Worm (Caenorhabditis elegans) whole organism, L4 larva: ENCODE results near the gene C03B1.10.
A peak's percentile ranks its signal among the peaks of the same experiment; 100 is the strongest.

Source experiments
- T26A8.4 ChIP-seq: fragments of 200-800 bp; sonication (Bioruptor generic); IDR thresholded peaks from 2 replicates; pipeline ENCODE4 v1.3.6; 2022; ENCODE audit warnings: missing genetic modification characterization, missing compliant biosample characterization
- Y48G9A.11 ChIP-seq: fragments of 200-800 bp; sonication (Bioruptor generic); IDR thresholded peaks from 2 replicates; pipeline ENCODE4 v1.3.6; 2022; ENCODE audit warnings: missing genetic modification reagents, missing genetic modification characterization, missing compliant biosample characterization
- Y5F2A.4 ChIP-seq: fragments of 200-800 bp; sonication (Bioruptor generic); optimal IDR thresholded peaks from 2 replicates; lab custom pipeline; 2018; ENCODE audit warnings: mild to moderate bottlenecking, missing genetic modification characterization, missing compliant biosample characterization
- ZK337.2 ChIP-seq: fragments of 200-800 bp; sonication (Bioruptor generic); IDR thresholded peaks from 2 replicates; pipeline ENCODE4 v1.3.6; 2022; ENCODE audit warnings: missing genetic modification reagents, missing genetic modification characterization, missing compliant biosample characterization
- ZK546.5 ChIP-seq, 2 experiments: sonication (generic microtip); optimal IDR thresholded peaks; 2 replicates each; lab custom pipeline; 2017; ENCODE audit warnings: missing biosample characterization in 2 of 2, missing genetic modification characterization in 2 of 2
- aha-1 ChIP-seq: fragments of 150-350 bp; peaks from one replicate; lab custom pipeline; 2014; ENCODE audit warnings: missing biosample characterization, missing genetic modification characterization
- ceh-32 ChIP-seq: sonication (generic microtip); optimal IDR thresholded peaks from 2 replicates; lab custom pipeline; 2016; ENCODE audit warnings: mild to moderate bottlenecking, missing genetic modification characterization, missing compliant biosample characterization; ENCODE audit not compliant: poor library complexity
- ceh-82 ChIP-seq: sonication (generic microtip); optimal IDR thresholded peaks from 2 replicates; lab custom pipeline; 2017; ENCODE audit warnings: missing biosample characterization, missing genetic modification characterization
- daf-16 ChIP-seq, 3 experiments: sonication (generic microtip); optimal IDR thresholded peaks; 2 replicates each; lab custom pipeline; 2016 to 2017; ENCODE audit warnings: missing genetic modification characterization in 3 of 3, missing genetic modification reagents in 3 of 3, mild to moderate bottlenecking in 2 of 3, missing compliant biosample characterization in 2 of 3, missing biosample characterization in 1 of 3, moderate library complexity in 1 of 3
- daf-8 ChIP-seq: fragments of 200-800 bp; sonication (Bioruptor generic); IDR thresholded peaks from 2 replicates; pipeline ENCODE4 v1.3.6; 2022; ENCODE audit warnings: missing genetic modification characterization, missing compliant biosample characterization
- dve-1 ChIP-seq: sonication (generic microtip); optimal IDR thresholded peaks from 2 replicates; lab custom pipeline; 2017; ENCODE audit warnings: antibody characterized with exemption, mild to moderate bottlenecking, missing genetic modification characterization, missing compliant biosample characterization; ENCODE audit not compliant: insufficient read depth
- egl-43 ChIP-seq: fragments of 200-800 bp; sonication (Bioruptor generic); IDR thresholded peaks from 2 replicates; pipeline ENCODE4 v1.3.6; 2022; ENCODE audit warnings: missing genetic modification reagents, missing genetic modification characterization, missing compliant biosample characterization
- hlh-11 ChIP-seq: fragments of 200-800 bp; sonication (Bioruptor generic); optimal IDR thresholded peaks from 2 replicates; lab custom pipeline; 2018; ENCODE audit warnings: mild to moderate bottlenecking, missing genetic modification characterization, missing compliant biosample characterization
- hlh-30 ChIP-seq: sonication (generic microtip); optimal IDR thresholded peaks from 2 replicates; lab custom pipeline; 2017; ENCODE audit warnings: antibody characterized with exemption, mild to moderate bottlenecking, missing genetic modification characterization, missing compliant biosample characterization; ENCODE audit not compliant: insufficient read depth
- lim-7 ChIP-seq: fragments of 200-800 bp; sonication (Bioruptor generic); IDR thresholded peaks from 2 replicates; pipeline ENCODE4 v1.3.6; 2022; ENCODE audit warnings: missing genetic modification characterization, missing compliant biosample characterization
- lin-15B ChIP-seq: fragments of 150-350 bp; sonication (generic microtip); optimal IDR thresholded peaks from 3 replicates; lab custom pipeline; 2014; ENCODE audit warnings: missing biosample characterization, missing genetic modification characterization
- lin-39 ChIP-seq: fragments of 150-350 bp; optimal IDR thresholded peaks from 2 replicates; lab custom pipeline; 2014; ENCODE audit warnings: missing biosample characterization, missing genetic modification reagents, missing genetic modification characterization
- lsy-2 ChIP-seq, 2 experiments: fragments of 150-350 bp in 1 of 2; sonication (generic microtip) in 1 of 2; optimal IDR thresholded peaks; 2 replicates each; lab custom pipeline; 2014 to 2017; ENCODE audit warnings: missing biosample characterization in 2 of 2, missing genetic modification characterization in 2 of 2
- nhr-28 ChIP-seq: fragments of 150-350 bp; optimal IDR thresholded peaks from 2 replicates; lab custom pipeline; 2014; ENCODE audit warnings: missing biosample characterization, missing genetic modification characterization
- nhr-48 ChIP-seq: sonication (generic microtip); optimal IDR thresholded peaks from 2 replicates; lab custom pipeline; 2016; ENCODE audit warnings: mild to moderate bottlenecking, missing genetic modification characterization, missing compliant biosample characterization
- nhr-76 ChIP-seq: fragments of 150-350 bp; optimal IDR thresholded peaks from 2 replicates; lab custom pipeline; 2014; ENCODE audit warnings: missing biosample characterization, missing genetic modification characterization
- nhr-77 ChIP-seq: fragments of 150-350 bp; optimal IDR thresholded peaks from 2 replicates; lab custom pipeline; 2014; ENCODE audit warnings: missing biosample characterization, missing genetic modification characterization
- set-16 ChIP-seq: fragments of 200-800 bp; sonication (Bioruptor generic); IDR thresholded peaks from 2 replicates; pipeline ENCODE4 v1.3.6; 2022; ENCODE audit warnings: missing genetic modification reagents, missing genetic modification characterization, missing compliant biosample characterization
- snpc-1.2 ChIP-seq: fragments of 200-800 bp; sonication (Bioruptor generic); IDR thresholded peaks from 2 replicates; pipeline ENCODE4 v1.3.6; 2022; ENCODE audit warnings: missing genetic modification reagents, missing genetic modification characterization, missing compliant biosample characterization
- spr-3 ChIP-seq: fragments of 200-800 bp; sonication (Bioruptor generic); optimal IDR thresholded peaks from 2 replicates; lab custom pipeline; 2018; ENCODE audit warnings: mild to moderate bottlenecking, missing genetic modification characterization, missing compliant biosample characterization
- unc-39 ChIP-seq: sonication (generic microtip); optimal IDR thresholded peaks from 2 replicates; lab custom pipeline; 2017; ENCODE audit warnings: missing biosample characterization, missing genetic modification characterization
- vab-7 ChIP-seq: fragments of 200-800 bp; sonication (Bioruptor generic); IDR thresholded peaks from 2 replicates; pipeline ENCODE4 v1.3.6; 2022; ENCODE audit warnings: missing genetic modification reagents, missing genetic modification characterization, missing compliant biosample characterization
- zfp-2 ChIP-seq: sonication (generic microtip); optimal IDR thresholded peaks from 2 replicates; lab custom pipeline; 2016; ENCODE audit warnings: mild to moderate bottlenecking, missing genetic modification characterization, missing compliant biosample characterization
- zip-2 ChIP-seq: fragments of 150-350 bp; optimal IDR thresholded peaks from 2 replicates; lab custom pipeline; 2014; ENCODE audit warnings: missing biosample characterization, missing genetic modification characterization

Gene C03B1.10

DNA sequence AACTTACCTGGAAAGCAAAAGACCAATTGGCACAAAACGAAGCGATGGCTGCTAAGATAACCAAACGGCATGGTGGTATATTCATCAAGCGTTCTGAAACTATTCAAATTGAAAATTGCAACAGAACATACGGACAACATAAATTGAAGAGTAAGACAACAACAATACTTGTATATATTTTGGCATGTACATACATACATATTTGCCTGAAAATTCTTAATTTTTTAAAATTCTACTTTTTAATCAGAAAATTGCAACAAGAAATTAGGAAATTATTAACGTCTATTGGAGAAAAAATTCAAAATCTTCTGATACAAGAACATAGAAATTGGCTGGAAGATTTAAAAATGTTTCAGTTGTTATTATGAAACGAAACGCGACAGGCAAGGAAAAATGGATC, 19.7 kb downstream of the C03B1.10 start, which contains the start of gene C03B1.13:
TSS of gene C03B1.13 (minus strand) at position 101 of the 400 bp plus-strand sequence.
- TF ChIP-seq lsy-2 (tag; optimal IDR thresholded peaks at IDR 0.05; lab: Kevin White, UChicago) (no peak), hlh-30 (tag; lab: Kevin White, UChicago) (no peak), ZK337.2 (GFP tag; lab: Robert Waterston, UW) (no peak), nhr-48 (tag; lab: Kevin White, UChicago) (no peak), vab-7 (GFP tag; lab: Robert Waterston, UW) (no peak)

DNA sequence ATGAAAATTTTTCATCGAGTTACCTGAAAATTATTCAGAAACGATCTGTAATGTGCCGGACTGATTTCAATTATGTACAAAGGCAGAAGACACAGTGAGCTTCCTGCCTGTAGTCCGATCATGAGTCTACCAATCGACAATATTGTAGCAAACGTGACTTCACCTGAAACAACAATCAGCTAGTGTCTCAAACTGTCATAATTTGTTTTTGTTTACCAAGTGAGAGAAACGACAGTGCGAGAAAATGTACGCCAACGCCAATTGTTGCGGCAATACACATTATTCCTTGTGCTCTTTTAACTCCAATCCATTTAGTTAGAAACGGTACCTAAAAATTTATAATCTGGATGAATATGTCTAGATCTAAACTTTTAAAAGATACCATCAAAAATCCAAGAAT, 20.3 kb downstream of the C03B1.10 start:
- TF ChIP-seq Y5F2A.4 (GFP tag; lab: Kevin White, UChicago) (no peak), nhr-28 (tag; lab: Kevin White, UChicago) (peak; percentile 3), zfp-2 (no peak), daf-16 (GFP tag; optimal IDR thresholded peaks at IDR 0.05; lab: Kevin White, UChicago) (no peak), daf-16 (tag; optimal IDR thresholded peaks at IDR 0.05; lab: Kevin White, UChicago) (peak; percentile 67), hlh-11 (tag; lab: Kevin White, UChicago) (peak; percentile 4), nhr-77 (peak; percentile 53)

- no peak for TF ChIP-seq nhr-76 (tag; lab: Kevin White, UChicago)
- peak; percentile 85 for TF ChIP-seq set-16 (GFP tag; lab: Robert Waterston, UW)
Measured at ce11 chrX:6334602-6335001, 23.1 kb downstream of the C03B1.10 start.

DNA sequence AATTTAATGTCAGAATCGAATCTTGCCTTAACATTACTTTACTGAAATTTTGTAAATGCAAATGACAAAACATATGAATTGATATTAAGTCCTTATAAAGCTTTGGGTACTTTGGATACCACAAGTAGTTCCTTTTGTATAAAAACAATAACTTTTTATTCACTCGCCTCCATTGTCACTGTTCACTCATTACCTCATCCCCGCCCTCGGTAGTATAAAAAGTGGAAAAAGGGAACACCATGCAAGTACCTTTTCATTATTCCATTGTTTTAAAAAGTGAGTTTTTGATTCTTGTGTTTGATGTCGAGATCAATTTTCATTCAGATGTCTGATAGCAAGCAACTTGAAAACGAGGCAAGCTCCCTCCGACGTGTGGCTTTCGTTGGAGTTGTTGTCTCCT, 23.7 kb downstream of the C03B1.10 start, which contains the start of gene col-171:
TSS of gene col-171 (plus strand) at position 301 of the 400 bp plus-strand sequence.
- TF ChIP-seq T26A8.4 (GFP tag; lab: Robert Waterston, UW): no peak
- TF ChIP-seq ceh-82 (tag; lab: Kevin White, UChicago): no peak
- no peak for TF ChIP-seq spr-3 (GFP tag; lab: Kevin White, UChicago)
- no peak for TF ChIP-seq ZK546.5 (tag; optimal IDR thresholded peaks at IDR 0.05; lab: Kevin White, UChicago)
- TF ChIP-seq lin-39 (tag; lab: Kevin White, UChicago): no peak
- TF ChIP-seq snpc-1.2 (GFP tag; lab: Robert Waterston, UW): no peak
- TF ChIP-seq Y5F2A.4 (GFP tag; lab: Kevin White, UChicago): no peak
- no peak for TF ChIP-seq zip-2 (tag; lab: Kevin White, UChicago)
- no peak for TF ChIP-seq unc-39 (tag; lab: Kevin White, UChicago)
- TF ChIP-seq Y48G9A.11 (GFP tag; lab: Robert Waterston, UW): no peak
- no peak for TF ChIP-seq lin-15B (tag; lab: Kevin White, UChicago)
- TF ChIP-seq dve-1: no peak
- TF ChIP-seq, all 104 proteins: peak for 0

DNA sequence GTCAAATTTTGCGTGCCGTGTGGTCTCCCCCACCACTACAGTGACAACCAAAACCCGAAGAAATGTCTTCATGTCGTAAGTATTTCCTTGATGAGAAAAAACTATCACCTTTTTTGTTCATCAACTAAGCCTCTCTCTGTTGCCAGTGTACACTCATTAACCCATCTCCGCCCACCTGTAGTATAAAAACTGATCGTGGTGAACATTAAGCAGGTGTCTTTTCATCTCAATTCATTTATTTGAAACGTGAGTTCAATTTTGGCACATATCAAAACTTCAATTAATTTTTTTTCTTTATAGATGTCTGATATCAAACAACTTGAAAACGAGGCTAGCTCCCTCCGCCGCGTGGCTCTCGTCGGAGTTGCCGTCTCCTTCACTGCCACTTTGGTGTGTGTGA, 26.3 kb downstream of the C03B1.10 start, which contains the start of gene col-170:
TSS of gene col-170 (plus strand) at position 301 of the 400 bp plus-strand sequence.
- TF ChIP-seq daf-8: no peak
- no peak for TF ChIP-seq egl-43 (GFP tag; lab: Robert Waterston, UW)
- TF ChIP-seq lim-7: no peak
- no peak for TF ChIP-seq ceh-32
- peak; percentile 45 for TF ChIP-seq nhr-28 (tag; lab: Kevin White, UChicago)
- TF ChIP-seq aha-1 (tag; lab: Kevin White, UChicago): peak; percentile 81
- TF ChIP-seq snpc-1.2 (GFP tag; lab: Robert Waterston, UW): no peak

ce11 chrX:6329542-6330029, 28.1 kb downstream of the C03B1.10 start:
- peak; percentile 96 for TF ChIP-seq set-16 (GFP tag; lab: Robert Waterston, UW)
